ENCODE assay signal across 2 fruit fly cellular contexts in genomic region chr3R:16368288-16368687, dm6.
A peak's percentile ranks its signal among the peaks of the same experiment; 100 is the strongest.
TF ChIP-seq lines count a peak whose summit lies in the region.

TSS of gene js (minus strand) at chr3R:16368306.

TF ChIP-seq in whole organism, embryonic, 481 proteins besides CTCF, POLR2A, EP300 and RAD21 (continued from another document and continues in another):
- 0 out of 3 replicates have a peak, but pooled peaks have one; percentile 15 for TF ChIP-seq dysf (GFP tag; IDR thresholded peaks at IDR 0.05; lab: Robert Waterston, UW)
- no peak for TF ChIP-seq ken (GFP tag; IDR thresholded peaks at IDR 0.05; lab: Robert Waterston, UW)
- no peak for TF ChIP-seq gsb (GFP tag; IDR thresholded peaks at IDR 0.05; lab: Robert Waterston, UW)
- TF ChIP-seq Lhr (GFP tag; optimal IDR thresholded peaks at IDR 0.05; lab: Kevin White, UChicago), result no peak
- TF ChIP-seq CG6689 (GFP tag; IDR thresholded peaks at IDR 0.05; lab: Robert Waterston, UW), result no peak
- TF ChIP-seq CG9797 (GFP tag; optimal IDR thresholded peaks at IDR 0.05; lab: Kevin White, UChicago), result no peak
- TF ChIP-seq Xbp1 (GFP tag; optimal IDR thresholded peaks at IDR 0.05; lab: Kevin White, UChicago), result peak; percentile 26
- no peak for TF ChIP-seq Tbp (GFP tag; optimal IDR thresholded peaks at IDR 0.05; lab: Kevin White, UChicago)
- TF ChIP-seq Oli (tag; optimal IDR thresholded peaks at IDR 0.05; lab: Kevin White, UChicago), result peak; percentile 43
- TF ChIP-seq CG10543 (GFP tag; optimal IDR thresholded peaks at IDR 0.05; lab: Kevin White, UChicago), result no peak
- TF ChIP-seq Sox102F (GFP tag; optimal IDR thresholded peaks at IDR 0.05; lab: Kevin White, UChicago), result peak; percentile 14
- TF ChIP-seq dan (GFP tag; IDR thresholded peaks at IDR 0.05; lab: Robert Waterston, UW), result no peak
- 0 out of 2 replicates have a peak, but pooled peaks have one; percentile 23 for TF ChIP-seq Ada2b (GFP tag; IDR thresholded peaks at IDR 0.05; lab: Robert Waterston, UW)
- TF ChIP-seq Six4 (GFP tag; optimal IDR thresholded peaks at IDR 0.05; lab: Kevin White, UChicago), result no peak
- TF ChIP-seq mld (GFP tag; IDR thresholded peaks at IDR 0.05; lab: Robert Waterston, UW; ENCODE audit: partially characterized antibody), result no peak
- no peak for TF ChIP-seq pb (GFP tag; optimal IDR thresholded peaks at IDR 0.05; lab: Kevin White, UChicago)
- no peak for TF ChIP-seq CG7745 (tag; optimal IDR thresholded peaks at IDR 0.05; lab: Kevin White, UChicago)
- peak; percentile 42 for TF ChIP-seq NfI (GFP tag; optimal IDR thresholded peaks at IDR 0.05; lab: Kevin White, UChicago)
- no peak for TF ChIP-seq onecut (GFP tag; IDR thresholded peaks at IDR 0.05; lab: Robert Waterston, UW)
- TF ChIP-seq NC2β (GFP tag; optimal IDR thresholded peaks at IDR 0.05; lab: Kevin White, UChicago), result no peak
- TF ChIP-seq CG17385 (GFP tag; optimal IDR thresholded peaks at IDR 0.05; lab: Kevin White, UChicago), result peak; percentile 5
- no peak for TF ChIP-seq Ptx1 (GFP tag; IDR thresholded peaks at IDR 0.05; lab: Robert Waterston, UW)
- no peak for TF ChIP-seq Opbp (GFP tag; IDR thresholded peaks at IDR 0.05; lab: Robert Waterston, UW; ENCODE audit: partially characterized antibody)
- no peak for TF ChIP-seq Fer3 (tag; optimal IDR thresholded peaks at IDR 0.05; lab: Kevin White, UChicago)
- 0 out of 2 replicates have a peak, but pooled peaks have one; percentile 34 for TF ChIP-seq CG11696 (GFP tag; IDR thresholded peaks at IDR 0.05; lab: Robert Waterston, UW)
- TF ChIP-seq insv (GFP tag; optimal IDR thresholded peaks at IDR 0.05; lab: Kevin White, UChicago), result no peak
- TF ChIP-seq CG1792 (GFP tag; optimal IDR thresholded peaks at IDR 0.05; lab: Kevin White, UChicago), result no peak
- no peak for TF ChIP-seq CG10565 (GFP tag; optimal IDR thresholded peaks at IDR 0.05; lab: Kevin White, UChicago)
- TF ChIP-seq shn (GFP tag; optimal IDR thresholded peaks at IDR 0.05; lab: Kevin White, UChicago), result peak; percentile 9
- TF ChIP-seq CG1832 (GFP tag; optimal IDR thresholded peaks at IDR 0.05; lab: Kevin White, UChicago), result no peak
- no peak for TF ChIP-seq CG31388 (GFP tag; optimal IDR thresholded peaks at IDR 0.05; lab: Kevin White, UChicago)
- TF ChIP-seq CG31441 (GFP tag; IDR thresholded peaks at IDR 0.05; lab: Robert Waterston, UW), result no peak
- TF ChIP-seq sisA (GFP tag; IDR thresholded peaks at IDR 0.05; lab: Robert Waterston, UW), result 0 out of 2 replicates have a peak, but pooled peaks have one; percentile 9
- TF ChIP-seq lmd (GFP tag; IDR thresholded peaks at IDR 0.05; lab: Robert Waterston, UW), result no peak
- no peak for TF ChIP-seq CG15073 (GFP tag; optimal IDR thresholded peaks at IDR 0.05; lab: Kevin White, UChicago)
- TF ChIP-seq B-H1 (GFP tag; IDR thresholded peaks at IDR 0.05; lab: Robert Waterston, UW), result no peak
- no peak for TF ChIP-seq sr (GFP tag; IDR thresholded peaks at IDR 0.05; lab: Robert Waterston, UW)
- TF ChIP-seq pros (GFP tag; optimal IDR thresholded peaks at IDR 0.05; lab: Kevin White, UChicago), result no peak
- no peak for TF ChIP-seq scrt (GFP tag; optimal IDR thresholded peaks at IDR 0.05; lab: Kevin White, UChicago)
- TF ChIP-seq amos (GFP tag; IDR thresholded peaks at IDR 0.05; lab: Robert Waterston, UW; ENCODE audit: partially characterized antibody), result no peak
- no peak for TF ChIP-seq Bteb2 (GFP tag; optimal IDR thresholded peaks at IDR 0.05; lab: Kevin White, UChicago)
- TF ChIP-seq da (GFP tag; optimal IDR thresholded peaks at IDR 0.05; lab: Kevin White, UChicago), result no peak
- TF ChIP-seq C15 (GFP tag; IDR thresholded peaks at IDR 0.05; lab: Robert Waterston, UW), result no peak
- TF ChIP-seq Sin3A (optimal IDR thresholded peaks at IDR 0.05; lab: Kevin White, UChicago), result no peak
- no peak for TF ChIP-seq gcm2 (GFP tag; optimal IDR thresholded peaks at IDR 0.05; lab: Kevin White, UChicago)
- peak; percentile 20; the same call in 1 of the 3 replicates for TF ChIP-seq CG14050 (GFP tag; IDR thresholded peaks at IDR 0.05; lab: Robert Waterston, UW)
- TF ChIP-seq CG12104 (GFP tag; optimal IDR thresholded peaks at IDR 0.05; lab: Kevin White, UChicago), result no peak
- TF ChIP-seq Gsc (GFP tag; IDR thresholded peaks at IDR 0.05; lab: Robert Waterston, UW), result no peak
- no peak for TF ChIP-seq Dp (GFP tag; optimal IDR thresholded peaks at IDR 0.05; lab: Kevin White, UChicago)
- 0 out of 2 replicates have a peak, but pooled peaks have one; percentile 14 for TF ChIP-seq esg (GFP tag; conservative IDR thresholded peaks at IDR 0.05; lab: Robert Waterston, UW)
- TF ChIP-seq CG4707 (GFP tag; optimal IDR thresholded peaks at IDR 0.05; lab: Kevin White, UChicago), result peak; percentile 25
- TF ChIP-seq CG2129 (GFP tag; IDR thresholded peaks at IDR 0.05; lab: Robert Waterston, UW; ENCODE audit: partially characterized antibody), result no peak
- peak; percentile 16 for TF ChIP-seq CG12769 (tag; optimal IDR thresholded peaks at IDR 0.05; lab: Kevin White, UChicago)
- no peak for TF ChIP-seq tin (GFP tag; optimal IDR thresholded peaks at IDR 0.05; lab: Kevin White, UChicago)
- TF ChIP-seq CG7271 (tag; optimal IDR thresholded peaks at IDR 0.05; lab: Kevin White, UChicago), result no peak
- 0 out of 3 replicates have a peak, but pooled peaks have one; percentile 23 for TF ChIP-seq tgo (GFP tag; IDR thresholded peaks at IDR 0.05; lab: Robert Waterston, UW)
- TF ChIP-seq CG17359 (tag; optimal IDR thresholded peaks at IDR 0.05; lab: Kevin White, UChicago), result no peak
- no peak for TF ChIP-seq jing (GFP tag; optimal IDR thresholded peaks at IDR 0.05; lab: Kevin White, UChicago)
- TF ChIP-seq cg (GFP tag; optimal IDR thresholded peaks at IDR 0.05; lab: Kevin White, UChicago), result no peak
- no peak for TF ChIP-seq run (tag; optimal IDR thresholded peaks at IDR 0.05; lab: Kevin White, UChicago)
- no peak for TF ChIP-seq Myb (GFP tag; optimal IDR thresholded peaks at IDR 0.05; lab: Kevin White, UChicago)
- no peak for TF ChIP-seq BtbVII (GFP tag; optimal IDR thresholded peaks at IDR 0.05; lab: Kevin White, UChicago)
- TF ChIP-seq ap (GFP tag; IDR thresholded peaks at IDR 0.05; lab: Robert Waterston, UW), result 0 out of 2 replicates have a peak, but pooled peaks have one; percentile 11
- TF ChIP-seq CG32772 (GFP tag; IDR thresholded peaks at IDR 0.05; lab: Robert Waterston, UW), result 0 out of 2 replicates have a peak, but pooled peaks have one; percentile 32
- TF ChIP-seq CG11695 (GFP tag; IDR thresholded peaks at IDR 0.05; lab: Robert Waterston, UW), result no peak
- no peak for TF ChIP-seq Mrtf (GFP tag; IDR thresholded peaks at IDR 0.05; lab: Robert Waterston, UW)
- no peak for TF ChIP-seq CG18262 (tag; optimal IDR thresholded peaks at IDR 0.05; lab: Kevin White, UChicago)

TF ChIP-seq in whole organism, prepupa, 60 proteins besides CTCF, POLR2A, EP300 and RAD21 (continued from another document):
- TF ChIP-seq CG31627 (GFP tag; optimal IDR thresholded peaks at IDR 0.05; lab: Kevin White, UChicago) (peak; percentile 49), svp (GFP tag; lab: Kevin White, UChicago) (no peak), CG15336 (GFP tag; IDR thresholded peaks at IDR 0.05; lab: Robert Waterston, UW) (peak; percentile 84), fd59A (GFP tag; optimal IDR thresholded peaks at IDR 0.05; lab: Kevin White, UChicago) (no peak), dsx (GFP tag; optimal IDR thresholded peaks at IDR 0.05; lab: Kevin White, UChicago; ENCODE audit: poor library complexity, severe bottlenecking) (no peak), achi (GFP tag; optimal IDR thresholded peaks at IDR 0.05; lab: Kevin White, UChicago) (peak; percentile 67), Sox14 (GFP tag; optimal IDR thresholded peaks at IDR 0.05; lab: Kevin White, UChicago) (peak; percentile 59), CG7368 (GFP tag; optimal IDR thresholded peaks at IDR 0.05; lab: Kevin White, UChicago) (peak; percentile 30), CG6163 (GFP tag; IDR thresholded peaks at IDR 0.05; lab: Robert Waterston, UW) (peak; percentile 66; the same call in 2 of the 3 replicates), CG9139 (GFP tag; optimal IDR thresholded peaks at IDR 0.05; lab: Kevin White, UChicago) (no peak), CG34406 (GFP tag; optimal IDR thresholded peaks at IDR 0.05; lab: Kevin White, UChicago) (peak; percentile 33), CG4318 (GFP tag; optimal IDR thresholded peaks at IDR 0.05; lab: Kevin White, UChicago) (peak; percentile 78), CG8119 (GFP tag; IDR thresholded peaks at IDR 0.05; lab: Robert Waterston, UW) (peak; percentile 83), Eip75B (GFP tag; optimal IDR thresholded peaks at IDR 0.05; lab: Kevin White, UChicago) (no peak), fd85E (GFP tag; optimal IDR thresholded peaks at IDR 0.05; lab: Kevin White, UChicago) (no peak), CG10631 (GFP tag; optimal IDR thresholded peaks at IDR 0.05; lab: Kevin White, UChicago) (peak; percentile 9), net (GFP tag; optimal IDR thresholded peaks at IDR 0.05; lab: Kevin White, UChicago) (no peak), Gug (GFP tag; IDR thresholded peaks at IDR 0.05; lab: Robert Waterston, UW) (0 out of 2 replicates have a peak, but pooled peaks have one; percentile 31), Ets21C (GFP tag; optimal IDR thresholded peaks at IDR 0.05; lab: Kevin White, UChicago) (no peak), CG8632 (GFP tag; optimal IDR thresholded peaks at IDR 0.05; lab: Kevin White, UChicago) (no peak), CG1621 (tag; optimal IDR thresholded peaks at IDR 0.05; lab: Kevin White, UChicago) (no peak), pdm3 (GFP tag; optimal IDR thresholded peaks at IDR 0.05; lab: Kevin White, UChicago) (peak; percentile 76), Eip93F (GFP tag; optimal IDR thresholded peaks at IDR 0.05; lab: Kevin White, UChicago) (no peak), OdsH (GFP tag; optimal IDR thresholded peaks at IDR 0.05; lab: Kevin White, UChicago) (peak; percentile 75), vri (GFP tag; optimal IDR thresholded peaks at IDR 0.05; lab: Kevin White, UChicago) (no peak), CG6808 (GFP tag; optimal IDR thresholded peaks at IDR 0.05; lab: Kevin White, UChicago) (peak; percentile 27)
